Fruit fly (Drosophila melanogaster) whole organism, embryonic: Measurements from ENCODE around the gene CG4629.

Source experiments
- Ada2b ChIP-seq: fragments of 200-800 bp; sonication (Bioruptor generic); IDR thresholded peaks from 2 replicates; pipeline ENCODE4 v1.3.6; 2022; ENCODE audit warnings: missing biosample characterization, missing genetic modification characterization
- CG1024 ChIP-seq: fragments of 200-800 bp; sonication (Bioruptor generic); IDR thresholded peaks from 2 replicates; pipeline ENCODE4 v1.3.6; 2022; ENCODE audit warnings: missing biosample characterization, missing genetic modification characterization
- CG10431 ChIP-seq: fragments of 200-800 bp; sonication (Bioruptor generic); optimal IDR thresholded peaks from 3 replicates; lab custom pipeline; 2018; ENCODE audit warnings: missing biosample characterization, mild to moderate bottlenecking, missing genetic modification characterization
- CG12299 ChIP-seq: fragments of 200-800 bp; sonication (Bioruptor generic); optimal IDR thresholded peaks from 2 replicates; lab custom pipeline; 2018; ENCODE audit warnings: missing biosample characterization, mild to moderate bottlenecking, missing genetic modification characterization
- CG13287 ChIP-seq: fragments of 200-800 bp; sonication (Bioruptor generic); IDR thresholded peaks from 2 replicates; pipeline ENCODE4 v1.3.6; 2022; ENCODE audit warnings: missing biosample characterization, missing genetic modification characterization; ENCODE audit not compliant: partially characterized antibody
- CG13424 ChIP-seq: fragments of 200-800 bp; sonication (Bioruptor generic); optimal IDR thresholded peaks from 2 replicates; lab custom pipeline; 2019; ENCODE audit warnings: missing biosample characterization, mild to moderate bottlenecking, missing genetic modification characterization, moderate library complexity
- CG13894 ChIP-seq: fragments of 200-800 bp; sonication (Bioruptor generic); optimal IDR thresholded peaks from 3 replicates; lab custom pipeline; 2018; ENCODE audit warnings: missing biosample characterization, mild to moderate bottlenecking, missing genetic modification characterization, moderate library complexity
- CG14050 ChIP-seq: fragments of 200-800 bp; sonication (Bioruptor generic); IDR thresholded peaks from 3 replicates; pipeline ENCODE4 v1.3.6; 2022; ENCODE audit warnings: missing biosample characterization, missing genetic modification characterization
- CG14441 ChIP-seq: fragments of 200-800 bp; sonication (Bioruptor generic); IDR thresholded peaks from 2 replicates; pipeline ENCODE4 v1.3.6; 2022; ENCODE audit warnings: missing biosample characterization, missing genetic modification characterization
- CG15696 ChIP-seq: fragments of 200-800 bp; sonication (Bioruptor generic); optimal IDR thresholded peaks from 2 replicates; lab custom pipeline; 2019; ENCODE audit warnings: missing biosample characterization, mild to moderate bottlenecking, missing genetic modification characterization, moderate library complexity
- CG1792 ChIP-seq: fragments of 200-800 bp; sonication (Bioruptor generic); optimal IDR thresholded peaks from 2 replicates; lab custom pipeline; 2016; ENCODE audit warnings: missing biosample characterization, missing genetic modification characterization
- CG2120 ChIP-seq: fragments of 200-800 bp; sonication (Bioruptor generic); optimal IDR thresholded peaks from 3 replicates; lab custom pipeline; 2016; ENCODE audit warnings: missing biosample characterization, missing genetic modification characterization
- CG4360 ChIP-seq: fragments of 200-800 bp; sonication (Bioruptor generic); IDR thresholded peaks from 2 replicates; pipeline ENCODE4 v1.3.6; 2022; ENCODE audit warnings: missing biosample characterization, missing genetic modification characterization
- CG4820 ChIP-seq: fragments of 200-800 bp; sonication (Bioruptor generic); optimal IDR thresholded peaks from 3 replicates; lab custom pipeline; 2016; ENCODE audit warnings: missing biosample characterization, missing genetic modification characterization
- CG5245 ChIP-seq: fragments of 200-800 bp; sonication (Bioruptor generic); optimal IDR thresholded peaks from 3 replicates; lab custom pipeline; 2016; ENCODE audit warnings: missing biosample characterization, missing genetic modification characterization
- CG7556 ChIP-seq: fragments of 200-800 bp; sonication (Bioruptor generic); optimal IDR thresholded peaks from 2 replicates; lab custom pipeline; 2017; ENCODE audit warnings: missing biosample characterization, mild to moderate bottlenecking, missing genetic modification characterization
- CG8765 ChIP-seq: fragments of 200-800 bp; sonication (Bioruptor generic); IDR thresholded peaks from 2 replicates; pipeline ENCODE4 v1.3.6; 2022; ENCODE audit warnings: missing biosample characterization, missing genetic modification characterization
- HLH3B ChIP-seq: fragments of 200-800 bp; sonication (Bioruptor generic); IDR thresholded peaks from 2 replicates; pipeline ENCODE4 v1.3.6; 2022; ENCODE audit warnings: missing biosample characterization, missing genetic modification characterization
- Hey ChIP-seq: fragments of 200-800 bp; sonication (Bioruptor generic); optimal IDR thresholded peaks from 3 replicates; lab custom pipeline; 2018; ENCODE audit warnings: missing biosample characterization, mild to moderate bottlenecking, missing genetic modification characterization
- Hmx ChIP-seq: fragments of 200-800 bp; sonication (Bioruptor generic); optimal IDR thresholded peaks from 2 replicates; lab custom pipeline; 2016; ENCODE audit warnings: missing biosample characterization, missing genetic modification characterization
- Mad ChIP-seq: fragments of 200-800 bp; sonication (Bioruptor generic); optimal IDR thresholded peaks from 2 replicates; lab custom pipeline; 2016; ENCODE audit warnings: missing biosample characterization, missing genetic modification characterization
- Max ChIP-seq: fragments of 200-800 bp; sonication (Bioruptor generic); optimal IDR thresholded peaks from 2 replicates; lab custom pipeline; 2016; ENCODE audit warnings: missing biosample characterization, mild to moderate bottlenecking, missing genetic modification characterization
- Oaz ChIP-seq: fragments of 200-800 bp; sonication (Bioruptor generic); IDR thresholded peaks from 2 replicates; pipeline ENCODE4 v1.3.6; 2022; ENCODE audit warnings: missing biosample characterization, missing genetic modification characterization
- Oli ChIP-seq: fragments of 200-800 bp; sonication (Bioruptor generic); optimal IDR thresholded peaks from 2 replicates; lab custom pipeline; 2018; ENCODE audit warnings: missing biosample characterization, mild to moderate bottlenecking, missing genetic modification characterization, moderate library complexity
- Ravus ChIP-seq: fragments of 200-800 bp; sonication (Bioruptor generic); IDR thresholded peaks from 2 replicates; pipeline ENCODE4 v1.3.6; 2022; ENCODE audit warnings: missing biosample characterization, missing genetic modification characterization
- Six4 ChIP-seq: fragments of 200-800 bp; sonication (Bioruptor generic); optimal IDR thresholded peaks from 2 replicates; lab custom pipeline; 2016; ENCODE audit warnings: missing biosample characterization, missing genetic modification characterization
- Sox102F ChIP-seq: fragments of 200-800 bp; sonication (Bioruptor generic); optimal IDR thresholded peaks from 2 replicates; lab custom pipeline; 2018; ENCODE audit warnings: missing biosample characterization, mild to moderate bottlenecking, missing genetic modification characterization, moderate library complexity
- Spps ChIP-seq: fragments of 200-800 bp; sonication (Bioruptor generic); optimal IDR thresholded peaks from 2 replicates; lab custom pipeline; 2018; ENCODE audit warnings: missing biosample characterization, mild to moderate bottlenecking, missing genetic modification characterization
- Ssrp ChIP-seq: fragments of 200-800 bp; sonication (Bioruptor generic); optimal IDR thresholded peaks from 2 replicates; lab custom pipeline; 2018; ENCODE audit warnings: missing biosample characterization, mild to moderate bottlenecking, missing genetic modification characterization, moderate library complexity
- YL-1 ChIP-seq: fragments of 200-800 bp; sonication (Bioruptor generic); optimal IDR thresholded peaks from 3 replicates; lab custom pipeline; 2017; ENCODE audit warnings: missing biosample characterization, mild to moderate bottlenecking, missing genetic modification characterization
- ase ChIP-seq: fragments of 200-800 bp; sonication (Bioruptor generic); IDR thresholded peaks from 3 replicates; pipeline ENCODE4 v1.3.6; 2022; ENCODE audit warnings: missing biosample characterization, missing genetic modification characterization
- ash1 ChIP-seq: fragments of 200-800 bp; sonication (Bioruptor generic); optimal IDR thresholded peaks from 2 replicates; lab custom pipeline; 2018; ENCODE audit warnings: missing biosample characterization, mild to moderate bottlenecking, missing genetic modification characterization
- ato ChIP-seq: fragments of 200-800 bp; sonication (Bioruptor generic); IDR thresholded peaks from 2 replicates; pipeline ENCODE4 v1.3.6; 2022; ENCODE audit warnings: missing biosample characterization, missing genetic modification characterization; ENCODE audit not compliant: partially characterized antibody
- az2 ChIP-seq: fragments of 200-800 bp; sonication (Bioruptor generic); optimal IDR thresholded peaks from 3 replicates; lab custom pipeline; 2016; ENCODE audit warnings: missing biosample characterization, missing genetic modification characterization
- bigmax ChIP-seq: fragments of 200-800 bp; sonication (Bioruptor generic); optimal IDR thresholded peaks from 2 replicates; lab custom pipeline; 2018; ENCODE audit warnings: missing biosample characterization, mild to moderate bottlenecking, missing genetic modification characterization
- bowl ChIP-seq: fragments of 200-800 bp; sonication (Bioruptor generic); IDR thresholded peaks from 2 replicates; pipeline ENCODE4 v1.3.6; 2022; ENCODE audit warnings: missing biosample characterization, missing genetic modification characterization
- br ChIP-seq: fragments of >200 bp; optimal IDR thresholded peaks from 2 replicates; lab custom pipeline; 2017
- chif ChIP-seq, 2 experiments: fragments of 200-800 bp; sonication (Bioruptor generic); optimal IDR thresholded peaks; 3 replicates each; lab custom pipeline; 2016; ENCODE audit warnings: missing biosample characterization in 2 of 2, missing genetic modification characterization in 2 of 2
- crc ChIP-seq: fragments of 200-800 bp; sonication (Bioruptor generic); optimal IDR thresholded peaks from 2 replicates; lab custom pipeline; 2016; ENCODE audit warnings: missing biosample characterization, missing genetic modification characterization
- disco-r ChIP-seq: fragments of 200-800 bp; sonication (Bioruptor generic); optimal IDR thresholded peaks from 2 replicates; lab custom pipeline; 2016; ENCODE audit warnings: missing biosample characterization, missing genetic modification characterization
- en ChIP-seq: fragments of 200-800 bp; sonication (Bioruptor generic); optimal IDR thresholded peaks from 2 replicates; lab custom pipeline; 2016; ENCODE audit warnings: missing biosample characterization, missing genetic modification characterization
- fd102C ChIP-seq: fragments of 200-800 bp; sonication (Bioruptor generic); optimal IDR thresholded peaks from 2 replicates; lab custom pipeline; 2018; ENCODE audit warnings: missing biosample characterization, mild to moderate bottlenecking, missing genetic modification characterization, moderate library complexity
- fu2 ChIP-seq: fragments of 200-800 bp; sonication (Bioruptor generic); optimal IDR thresholded peaks from 2 replicates; lab custom pipeline; 2016; ENCODE audit warnings: missing biosample characterization, missing genetic modification characterization
- h ChIP-seq: fragments of >200 bp; optimal IDR thresholded peaks from 2 replicates; lab custom pipeline; 2017
- ind ChIP-seq: fragments of 200-800 bp; sonication (Bioruptor generic); optimal IDR thresholded peaks from 3 replicates; lab custom pipeline; 2016; ENCODE audit warnings: missing biosample characterization, missing genetic modification characterization
- knrl ChIP-seq: fragments of 200-800 bp; sonication (Bioruptor generic); IDR thresholded peaks from 3 replicates; pipeline ENCODE4 v1.3.6; 2022; ENCODE audit warnings: missing biosample characterization, missing genetic modification characterization; ENCODE audit not compliant: partially characterized antibody
- nau ChIP-seq: fragments of 200-800 bp; sonication (Bioruptor generic); optimal IDR thresholded peaks from 3 replicates; lab custom pipeline; 2017; ENCODE audit warnings: missing biosample characterization, mild to moderate bottlenecking, missing genetic modification characterization, missing genetic modification reagents
- oc ChIP-seq: fragments of 200-800 bp; sonication (Bioruptor generic); optimal IDR thresholded peaks from 2 replicates; lab custom pipeline; 2018; ENCODE audit warnings: missing biosample characterization, mild to moderate bottlenecking, missing genetic modification characterization, moderate library complexity
- psq ChIP-seq: fragments of 200-800 bp; sonication (Bioruptor generic); optimal IDR thresholded peaks from 2 replicates; lab custom pipeline; 2017; ENCODE audit warnings: missing biosample characterization, missing genetic modification characterization
- row ChIP-seq: fragments of 200-800 bp; sonication (Bioruptor generic); IDR thresholded peaks from 3 replicates; pipeline ENCODE4 v1.3.6; 2022; ENCODE audit warnings: missing biosample characterization, missing genetic modification characterization
- sob ChIP-seq: fragments of 200-800 bp; sonication (Bioruptor generic); IDR thresholded peaks from 2 replicates; pipeline ENCODE4 v1.3.6; 2022; ENCODE audit warnings: missing biosample characterization, missing genetic modification characterization
- vnd ChIP-seq: fragments of 200-800 bp; sonication (Bioruptor generic); IDR thresholded peaks from 3 replicates; pipeline ENCODE4 v1.3.6; 2022; ENCODE audit warnings: missing biosample characterization, missing genetic modification characterization; ENCODE audit not compliant: partially characterized antibody

Gene CG4629

dm6 chr2L:1077469-1077993 lies 24.8 kb downstream of the CG4629 start, which contains the start of the genes S and ast (continued):
- TF ChIP-seq CG13287 (peak; percentile 99), CG8765 (GFP tag; lab: Robert Waterston, UW) (no peak), CG13894 (tag; lab: Kevin White, UChicago) (peak; percentile 53), bowl (GFP tag; lab: Robert Waterston, UW) (no peak), CG13424 (tag; lab: Kevin White, UChicago) (peak; percentile 21), Oaz (GFP tag; lab: Robert Waterston, UW) (no peak), sob (GFP tag; lab: Robert Waterston, UW) (peak; percentile 63), vnd (GFP tag; lab: Robert Waterston, UW) (peak; percentile 93), HLH3B (GFP tag; lab: Robert Waterston, UW) (0 out of 2 replicates have a peak, but pooled peaks have one; percentile 20), CG15696 (tag; lab: Kevin White, UChicago) (no peak), Max (GFP tag; lab: Kevin White, UChicago) (peak; percentile 47), h (lab: Kevin White, UChicago) (no peak), crc (GFP tag; lab: Kevin White, UChicago) (no peak), ind (GFP tag; lab: Kevin White, UChicago) (no peak), Sox102F (GFP tag; lab: Kevin White, UChicago) (no peak), Six4 (peak; percentile 14), ase (GFP tag; lab: Robert Waterston, UW) (no peak), CG1792 (GFP tag; lab: Kevin White, UChicago) (no peak), CG14441 (GFP tag; lab: Robert Waterston, UW) (no peak), fu2 (GFP tag; lab: Kevin White, UChicago) (no peak), ash1 (GFP tag; lab: Kevin White, UChicago) (no peak), Spps (no peak), en (GFP tag; lab: Kevin White, UChicago) (no peak), CG7556 (peak; percentile 4), CG14050 (GFP tag; lab: Robert Waterston, UW) (no peak), CG12299 (tag; lab: Kevin White, UChicago) (peak; percentile 55), CG4820 (GFP tag; lab: Kevin White, UChicago) (no peak), Mad (peak; percentile 26), az2 (no peak), CG4360 (no peak), row (GFP tag; lab: Robert Waterston, UW) (peak; percentile 68), CG1024 (GFP tag; lab: Robert Waterston, UW) (no peak), disco-r (GFP tag; lab: Kevin White, UChicago) (no peak), Hey (tag; lab: Kevin White, UChicago) (no peak), Ravus (no peak), nau (GFP tag; lab: Kevin White, UChicago) (no peak), Ssrp (no peak), ato (GFP tag; lab: Robert Waterston, UW) (peak; percentile 95), oc (tag; lab: Kevin White, UChicago) (no peak), br (lab: Kevin White, UChicago) (no peak), Hmx (GFP tag; lab: Kevin White, UChicago) (no peak), CG5245 (GFP tag; lab: Kevin White, UChicago) (no peak), Oli (no peak), Ada2b (GFP tag; lab: Robert Waterston, UW) (no peak), fd102C (GFP tag; lab: Kevin White, UChicago) (no peak), CG10431 (GFP tag; lab: Kevin White, UChicago) (no peak), chif (GFP tag; optimal IDR thresholded peaks at IDR 0.05; lab: Kevin White, UChicago) (peak in 1 of 2 experiments; percentile 10), knrl (GFP tag; lab: Robert Waterston, UW) (peak; percentile 97), psq (peak; percentile 32), CG2120 (GFP tag; lab: Kevin White, UChicago) (peak; percentile 19), YL-1 (GFP tag; lab: Kevin White, UChicago) (peak; percentile 76), bigmax (GFP tag; lab: Kevin White, UChicago) (peak; percentile 36)
